Worm (Caenorhabditis elegans) whole organism, L4 larva: ENCODE results near the gene sod-4.
A peak's percentile ranks its signal among the peaks of the same experiment; 100 is the strongest.

Experiments
- F26F4.8 ChIP-seq: fragments of 200-800 bp; sonication (Bioruptor generic); conservative IDR thresholded peaks from 2 replicates; pipeline ENCODE4 v1.3.6; 2022; ENCODE audit warnings: missing genetic modification characterization, missing compliant biosample characterization
- F44E2.7 ChIP-seq: fragments of 200-800 bp; sonication (Bioruptor generic); IDR thresholded peaks from 2 replicates; pipeline ENCODE4 v2.1.2; 2022; ENCODE audit warnings: missing genetic modification characterization, missing compliant biosample characterization
- R02D3.7 ChIP-seq: fragments of 150-350 bp; sonication (generic microtip); optimal IDR thresholded peaks from 3 replicates; lab custom pipeline; 2014; ENCODE audit warnings: missing biosample characterization, missing genetic modification characterization
- Y5F2A.4 ChIP-seq: fragments of 200-800 bp; sonication (Bioruptor generic); optimal IDR thresholded peaks from 2 replicates; lab custom pipeline; 2018; ENCODE audit warnings: mild to moderate bottlenecking, missing genetic modification characterization, missing compliant biosample characterization
- ceh-20 ChIP-seq: fragments of 200-800 bp; sonication (Bioruptor generic); IDR thresholded peaks from 2 replicates; pipeline ENCODE4 v1.3.6; 2022; ENCODE audit warnings: missing genetic modification reagents, missing genetic modification characterization, missing compliant biosample characterization
- ceh-28 ChIP-seq: fragments of 150-350 bp; optimal IDR thresholded peaks from 2 replicates; lab custom pipeline; 2014; ENCODE audit warnings: missing biosample characterization, missing genetic modification reagents, missing genetic modification characterization
- ceh-82 ChIP-seq: sonication (generic microtip); optimal IDR thresholded peaks from 2 replicates; lab custom pipeline; 2017; ENCODE audit warnings: missing biosample characterization, missing genetic modification characterization
- daf-16 ChIP-seq, 3 experiments: sonication (generic microtip); optimal IDR thresholded peaks; 2 replicates each; lab custom pipeline; 2016 to 2017; ENCODE audit warnings: missing genetic modification characterization in 3 of 3, missing genetic modification reagents in 3 of 3, mild to moderate bottlenecking in 2 of 3, missing compliant biosample characterization in 2 of 3, missing biosample characterization in 1 of 3, moderate library complexity in 1 of 3
- daf-19 ChIP-seq: fragments of 200-800 bp; sonication (Bioruptor generic); conservative IDR thresholded peaks from 2 replicates; pipeline ENCODE4 v1.3.6; 2022; ENCODE audit warnings: missing genetic modification characterization, missing compliant biosample characterization
- daf-8 ChIP-seq: fragments of 200-800 bp; sonication (Bioruptor generic); IDR thresholded peaks from 2 replicates; pipeline ENCODE4 v1.3.6; 2022; ENCODE audit warnings: missing genetic modification characterization, missing compliant biosample characterization
- dmd-6 ChIP-seq: fragments of 200-800 bp; sonication (Bioruptor generic); IDR thresholded peaks from 2 replicates; pipeline ENCODE4 v1.3.6; 2022; ENCODE audit warnings: missing genetic modification reagents, missing genetic modification characterization, missing compliant biosample characterization
- dmd-8 ChIP-seq: fragments of 200-800 bp; sonication (Bioruptor generic); IDR thresholded peaks from 2 replicates; pipeline ENCODE4 v1.3.6; 2022; ENCODE audit warnings: missing genetic modification characterization, missing compliant biosample characterization
- dpl-1 ChIP-seq: fragments of 150-350 bp; optimal IDR thresholded peaks from 2 replicates; lab custom pipeline; 2014; ENCODE audit warnings: missing biosample characterization, missing genetic modification reagents, missing genetic modification characterization
- dve-1 ChIP-seq: sonication (generic microtip); optimal IDR thresholded peaks from 2 replicates; lab custom pipeline; 2017; ENCODE audit warnings: antibody characterized with exemption, mild to moderate bottlenecking, missing genetic modification characterization, missing compliant biosample characterization; ENCODE audit not compliant: insufficient read depth
- fkh-10 ChIP-seq: fragments of 150-350 bp; optimal IDR thresholded peaks from 2 replicates; lab custom pipeline; 2014; ENCODE audit warnings: missing biosample characterization, missing genetic modification reagents, missing genetic modification characterization
- gei-8 ChIP-seq: fragments of 200-800 bp; sonication (Bioruptor generic); optimal IDR thresholded peaks from 2 replicates; lab custom pipeline; 2018; ENCODE audit warnings: mild to moderate bottlenecking, missing genetic modification characterization, missing compliant biosample characterization
- hif-1 ChIP-seq, 2 experiments: sonication (generic microtip); optimal IDR thresholded peaks; 2 replicates each; lab custom pipeline; 2016 to 2017; ENCODE audit warnings: missing compliant biosample characterization in 2 of 2, missing genetic modification characterization in 2 of 2, missing genetic modification reagents in 2 of 2, missing genotype in 2 of 2, mild to moderate bottlenecking in 1 of 2
- hlh-11 ChIP-seq: fragments of 200-800 bp; sonication (Bioruptor generic); optimal IDR thresholded peaks from 2 replicates; lab custom pipeline; 2018; ENCODE audit warnings: mild to moderate bottlenecking, missing genetic modification characterization, missing compliant biosample characterization
- hlh-30 ChIP-seq: sonication (generic microtip); optimal IDR thresholded peaks from 2 replicates; lab custom pipeline; 2017; ENCODE audit warnings: antibody characterized with exemption, mild to moderate bottlenecking, missing genetic modification characterization, missing compliant biosample characterization; ENCODE audit not compliant: insufficient read depth
- lin-1 ChIP-seq: fragments of 200-800 bp; sonication (Bioruptor generic); IDR thresholded peaks from 2 replicates; pipeline ENCODE4 v1.3.6; 2022; ENCODE audit warnings: missing genetic modification reagents, missing genetic modification characterization, missing compliant biosample characterization
- lin-29 ChIP-seq: fragments of 200-800 bp; sonication (Bioruptor generic); IDR thresholded peaks from 2 replicates; pipeline ENCODE4 v1.3.6; 2022; ENCODE audit warnings: missing genetic modification reagents, missing genetic modification characterization, missing compliant biosample characterization
- lin-38 ChIP-seq: fragments of 200-800 bp; sonication (Bioruptor generic); IDR thresholded peaks from 2 replicates; pipeline ENCODE4 v1.3.6; 2022; ENCODE audit warnings: missing genetic modification reagents, missing genetic modification characterization, missing compliant biosample characterization
- lin-39 ChIP-seq: fragments of 150-350 bp; optimal IDR thresholded peaks from 2 replicates; lab custom pipeline; 2014; ENCODE audit warnings: missing biosample characterization, missing genetic modification reagents, missing genetic modification characterization
- lsy-2 ChIP-seq, 2 experiments: fragments of 150-350 bp in 1 of 2; sonication (generic microtip) in 1 of 2; optimal IDR thresholded peaks; 2 replicates each; lab custom pipeline; 2014 to 2017; ENCODE audit warnings: missing biosample characterization in 2 of 2, missing genetic modification characterization in 2 of 2
- mdl-1 ChIP-seq, 2 experiments: fragments of 150-350 bp in 1 of 2; sonication (generic microtip) in 1 of 2; optimal IDR thresholded peaks; 2 replicates each; lab custom pipeline; 2014 to 2017; ENCODE audit warnings: missing biosample characterization in 2 of 2, missing genetic modification characterization in 2 of 2
- mdt-29 ChIP-seq: fragments of 200-800 bp; sonication (Bioruptor generic); IDR thresholded peaks from 2 replicates; pipeline ENCODE4 v1.3.6; 2022; ENCODE audit warnings: missing genetic modification reagents, missing genetic modification characterization, missing compliant biosample characterization
- mep-1 ChIP-seq: fragments of 150-350 bp; sonication (generic microtip); optimal IDR thresholded peaks from 3 replicates; lab custom pipeline; 2014; ENCODE audit warnings: missing biosample characterization, missing genetic modification characterization
- mes-2 ChIP-seq: sonication (generic microtip); optimal IDR thresholded peaks from 2 replicates; lab custom pipeline; 2016; ENCODE audit warnings: missing genotype, mild to moderate bottlenecking, missing genetic modification characterization, missing compliant biosample characterization; ENCODE audit not compliant: poor library complexity, severe bottlenecking
- nhr-102 ChIP-seq: sonication (generic microtip); optimal IDR thresholded peaks from 2 replicates; lab custom pipeline; 2016; ENCODE audit warnings: mild to moderate bottlenecking, missing genetic modification characterization, moderate library complexity, missing compliant biosample characterization
- nhr-11 ChIP-seq: fragments of 150-350 bp; optimal IDR thresholded peaks from 2 replicates; lab custom pipeline; 2014; ENCODE audit warnings: missing biosample characterization, missing genetic modification characterization
- nhr-25 ChIP-seq: sonication (generic microtip); optimal IDR thresholded peaks from 2 replicates; lab custom pipeline; 2017; ENCODE audit warnings: missing genetic modification characterization, mild to moderate bottlenecking, missing compliant biosample characterization, antibody characterized with exemption, moderate library complexity, borderline replicate concordance; ENCODE audit not compliant: insufficient read depth
- nhr-28 ChIP-seq: fragments of 150-350 bp; optimal IDR thresholded peaks from 2 replicates; lab custom pipeline; 2014; ENCODE audit warnings: missing biosample characterization, missing genetic modification characterization
- pqm-1 ChIP-seq: sonication (generic microtip); optimal IDR thresholded peaks from 2 replicates; lab custom pipeline; 2017; ENCODE audit warnings: missing biosample characterization, missing genetic modification characterization
- set-16 ChIP-seq: fragments of 200-800 bp; sonication (Bioruptor generic); IDR thresholded peaks from 2 replicates; pipeline ENCODE4 v1.3.6; 2022; ENCODE audit warnings: missing genetic modification reagents, missing genetic modification characterization, missing compliant biosample characterization
- snpc-1.2 ChIP-seq: fragments of 200-800 bp; sonication (Bioruptor generic); IDR thresholded peaks from 2 replicates; pipeline ENCODE4 v1.3.6; 2022; ENCODE audit warnings: missing genetic modification reagents, missing genetic modification characterization, missing compliant biosample characterization
- snpc-4 ChIP-seq: fragments of 150-350 bp; optimal IDR thresholded peaks from 2 replicates; lab custom pipeline; 2014; ENCODE audit warnings: missing biosample characterization, missing genetic modification characterization
- spr-3 ChIP-seq: fragments of 200-800 bp; sonication (Bioruptor generic); optimal IDR thresholded peaks from 2 replicates; lab custom pipeline; 2018; ENCODE audit warnings: mild to moderate bottlenecking, missing genetic modification characterization, missing compliant biosample characterization
- unc-39 ChIP-seq: sonication (generic microtip); optimal IDR thresholded peaks from 2 replicates; lab custom pipeline; 2017; ENCODE audit warnings: missing biosample characterization, missing genetic modification characterization
- unc-62 ChIP-seq, 3 experiments: fragments of 150-350 bp in 1 of 3; sonication (generic microtip); optimal IDR thresholded peaks in 2 of 3; peaks in 1 of 3; 1 replicate in 1 of 3; 2 replicates in 2 of 3; lab custom pipeline; 2014 to 2017; ENCODE audit warnings: missing biosample characterization in 3 of 3, missing genetic modification characterization in 3 of 3, missing genetic modification reagents in 3 of 3, missing genotype in 1 of 3
- vab-7 ChIP-seq: fragments of 200-800 bp; sonication (Bioruptor generic); IDR thresholded peaks from 2 replicates; pipeline ENCODE4 v1.3.6; 2022; ENCODE audit warnings: missing genetic modification reagents, missing genetic modification characterization, missing compliant biosample characterization
- zag-1 ChIP-seq: fragments of 150-350 bp; optimal IDR thresholded peaks from 2 replicates; lab custom pipeline; 2014; ENCODE audit warnings: missing biosample characterization, missing genetic modification characterization

Gene sod-4

ce11 chrIII:9542280-9542679 is 42.1 kb upstream of the sod-4 start, which contains the start of gene mut-7:
mut-7 (minus strand) TSS chrIII:9542380.
- no peak for TF ChIP-seq hlh-11 (tag; lab: Kevin White, UChicago)
- TF ChIP-seq daf-8 (GFP tag; lab: Robert Waterston, UW), result no peak
- TF ChIP-seq F44E2.7 (GFP tag; lab: Robert Waterston, UW), result no peak
- no peak for TF ChIP-seq nhr-102 (tag; lab: Kevin White, UChicago)
- TF ChIP-seq pqm-1 (tag; lab: Kevin White, UChicago), result no peak

DNA sequence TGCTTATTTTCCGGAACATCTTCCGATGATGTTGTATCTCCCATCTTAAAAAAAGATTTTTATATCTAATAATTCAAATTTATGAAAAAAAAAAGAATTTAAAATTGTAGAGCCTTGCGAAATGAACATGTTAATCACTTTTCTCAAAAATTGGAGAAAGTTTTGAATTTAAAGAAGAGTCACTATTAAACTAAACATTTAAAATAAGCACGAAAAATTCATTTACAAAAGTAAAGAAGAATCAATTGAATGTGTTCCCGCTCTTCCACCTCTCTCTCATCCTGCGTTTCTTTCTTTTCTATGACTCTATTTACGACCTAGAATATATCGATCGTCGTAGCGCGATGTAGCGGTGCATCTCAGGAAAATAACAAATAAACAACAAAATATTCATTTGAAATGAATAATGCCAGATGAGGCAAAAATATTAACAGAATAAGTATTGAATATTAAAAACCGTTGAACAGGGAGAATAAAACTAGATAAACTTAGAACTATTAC is 38.5 kb upstream of the sod-4 start, which contains the start of gene ZK1098.3:
TSS of gene ZK1098.3 (minus strand) at position 51 of the 501 bp plus-strand sequence.
- TF ChIP-seq daf-16 (GFP tag; optimal IDR thresholded peaks at IDR 0.05; lab: Kevin White, UChicago), result no peak
- TF ChIP-seq daf-16 (tag; optimal IDR thresholded peaks at IDR 0.05; lab: Kevin White, UChicago), result peak; percentile 48
- no peak for TF ChIP-seq lin-39 (tag; lab: Kevin White, UChicago)
- peak; percentile 2 for TF ChIP-seq nhr-28 (tag; lab: Kevin White, UChicago)
- no peak for TF ChIP-seq nhr-25
- no peak for TF ChIP-seq lin-29 (GFP tag; lab: Robert Waterston, UW)
- TF ChIP-seq ceh-28 (tag; lab: Kevin White, UChicago), result peak; percentile 47
- TF ChIP-seq lsy-2 (tag; optimal IDR thresholded peaks at IDR 0.05; lab: Kevin White, UChicago), result peak in 1 of 2 experiments; percentile 38
- TF ChIP-seq mdt-29 (GFP tag; lab: Robert Waterston, UW), result no peak
- no peak for TF ChIP-seq nhr-11 (tag; lab: Kevin White, UChicago)
- TF ChIP-seq, all 104 proteins: peak for 4

DNA sequence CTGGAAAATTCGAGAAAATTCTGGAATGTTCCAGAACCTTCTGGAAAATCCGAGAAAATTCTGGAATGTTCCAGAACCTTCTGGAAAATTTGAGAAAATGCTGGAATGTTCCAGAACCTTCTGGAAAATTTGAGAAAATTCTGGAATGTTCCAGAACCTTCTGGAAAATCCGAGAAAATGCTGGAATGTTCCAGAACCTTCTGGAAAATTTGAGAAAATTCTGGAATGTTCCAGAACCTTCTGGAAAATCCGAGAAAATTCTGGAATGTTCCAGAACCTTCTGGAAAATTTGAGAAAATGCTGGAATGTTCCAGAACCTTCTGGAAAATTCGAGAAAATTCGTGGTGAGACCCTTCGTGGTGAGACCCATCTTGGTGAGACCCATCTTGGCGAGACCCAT is 34.0 kb upstream of the sod-4 start:
- peak; percentile 29 for TF ChIP-seq lin-38 (GFP tag; lab: Robert Waterston, UW)

DNA sequence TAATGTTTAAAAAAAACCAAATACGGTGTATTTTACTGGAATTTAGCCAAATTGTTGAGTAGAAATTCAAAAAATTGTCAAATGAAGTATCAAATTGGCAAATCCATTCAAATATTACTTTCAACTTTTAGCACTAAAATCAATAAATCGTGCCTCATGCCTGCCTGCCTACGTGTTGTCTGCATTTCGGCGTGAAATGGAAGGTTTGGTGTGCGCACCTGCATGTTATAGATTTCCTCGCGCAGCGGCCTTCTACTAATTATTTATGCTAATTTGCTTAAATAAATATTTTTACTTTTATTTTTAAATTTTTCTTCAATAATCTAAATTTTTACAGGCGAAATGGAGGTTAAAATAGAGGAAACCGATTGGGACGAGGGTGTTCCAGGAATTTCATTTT is 28.6 kb upstream of the sod-4 start, which contains the start of gene ZK1098.2:
TSS of gene ZK1098.2 (plus strand) at position 336 of the 400 bp plus-strand sequence.
- TF ChIP-seq unc-39, result no peak
- no peak for TF ChIP-seq spr-3
- no peak for TF ChIP-seq set-16 (GFP tag; lab: Robert Waterston, UW)
- TF ChIP-seq daf-8 (GFP tag; lab: Robert Waterston, UW), result no peak
- peak in 1 of 2 experiments; percentile 50 for TF ChIP-seq hif-1 (tag; optimal IDR thresholded peaks at IDR 0.05; lab: Kevin White, UChicago)
- no peak for TF ChIP-seq ceh-82 (tag; lab: Kevin White, UChicago)
- no peak for TF ChIP-seq snpc-4 (tag; lab: Kevin White, UChicago)
- TF ChIP-seq ceh-20, result no peak
- TF ChIP-seq gei-8 (GFP tag; lab: Kevin White, UChicago), result no peak
- TF ChIP-seq snpc-1.2 (GFP tag; lab: Robert Waterston, UW), result no peak
- TF ChIP-seq mdt-29 (GFP tag; lab: Robert Waterston, UW), result no peak
- no peak for TF ChIP-seq fkh-10 (GFP tag; lab: Kevin White, UChicago)
- TF ChIP-seq Y5F2A.4 (GFP tag; lab: Kevin White, UChicago), result no peak
- TF ChIP-seq zag-1, result no peak
- TF ChIP-seq lin-29 (GFP tag; lab: Robert Waterston, UW), result no peak
- peak; percentile 11 for TF ChIP-seq mep-1 (tag; lab: Kevin White, UChicago)
- no peak for TF ChIP-seq mdl-1 (tag; optimal IDR thresholded peaks at IDR 0.05; lab: Kevin White, UChicago)
- TF ChIP-seq unc-62 (GFP tag; optimal IDR thresholded peaks at IDR 0.05 in 1 of 2; lab: Kevin White, UChicago), result no peak
- TF ChIP-seq unc-62 (tag; optimal IDR thresholded peaks at IDR 0.05; lab: Kevin White, UChicago), result no peak
- no peak for TF ChIP-seq vab-7
- TF ChIP-seq lsy-2 (tag; optimal IDR thresholded peaks at IDR 0.05; lab: Kevin White, UChicago), result peak in 1 of 2 experiments; percentile 62
- TF ChIP-seq lin-38 (GFP tag; lab: Robert Waterston, UW), result peak; percentile 51
- no peak for TF ChIP-seq lin-1 (GFP tag; lab: Robert Waterston, UW)
- TF ChIP-seq F26F4.8 (GFP tag; lab: Robert Waterston, UW), result no peak
- TF ChIP-seq nhr-28 (tag; lab: Kevin White, UChicago), result no peak
- peak; percentile 68 for TF ChIP-seq hlh-30 (tag; lab: Kevin White, UChicago)
- TF ChIP-seq R02D3.7, result no peak
- TF ChIP-seq dmd-6 (GFP tag; lab: Robert Waterston, UW), result no peak
- TF ChIP-seq dmd-8, result no peak
- no peak for TF ChIP-seq nhr-25
- peak; percentile 51 for TF ChIP-seq mes-2
- no peak for TF ChIP-seq daf-19 (GFP tag; lab: Robert Waterston, UW)
- TF ChIP-seq dve-1 (tag; lab: Kevin White, UChicago), result peak; percentile 18
- TF ChIP-seq dpl-1 (GFP tag; lab: Kevin White, UChicago), result peak; percentile 37
